Fruit fly (Drosophila melanogaster): Measurements from ENCODE around the gene CG34173.

CG34173 gene

dm6 chr2L:22014890-22015289 is 39.2 kb downstream of the CG34173 start, which contains the start of gene CG31693:
Gene CG31693, plus strand, starts transcription at chr2L:22015190.
- TF ChIP-seq CG15479 (GFP tag; optimal IDR thresholded peaks at IDR 0.05): no peak
- TF ChIP-seq Doc3 (GFP tag; IDR thresholded peaks at IDR 0.05; ENCODE audit: partially characterized antibody): no peak
- TF ChIP-seq disco-r (GFP tag; optimal IDR thresholded peaks at IDR 0.05): no peak
- no peak for TF ChIP-seq GATAe (GFP tag; conservative IDR thresholded peaks at IDR 0.05)

Measured in whole organism, embryonic.